Worm (Caenorhabditis elegans) whole organism, L1 larva: Measurements from ENCODE around the gene F58E6.11.

ENCODE experiments used
- C16A3.4 ChIP-seq: fragments of 150-350 bp; optimal IDR thresholded peaks from 2 replicates; lab custom pipeline; 2014; ENCODE audit warnings: missing biosample characterization, missing genetic modification characterization
- C34B4.2 ChIP-seq: sonication (generic microtip); optimal IDR thresholded peaks from 2 replicates; lab custom pipeline; 2017; ENCODE audit warnings: mild to moderate bottlenecking, missing genetic modification characterization, missing compliant biosample characterization
- F16B12.6 ChIP-seq: fragments of 150-350 bp; optimal IDR thresholded peaks from 2 replicates; lab custom pipeline; 2014; ENCODE audit warnings: missing biosample characterization, missing genetic modification characterization
- aha-1 ChIP-seq: fragments of 150-350 bp; optimal IDR thresholded peaks from 2 replicates; lab custom pipeline; 2014; ENCODE audit warnings: missing biosample characterization, missing genetic modification characterization
- alr-1 ChIP-seq: fragments of 200-800 bp; sonication (Bioruptor generic); optimal IDR thresholded peaks from 2 replicates; lab custom pipeline; 2018; ENCODE audit warnings: borderline replicate concordance, mild to moderate bottlenecking, missing genetic modification characterization, missing compliant biosample characterization
- aly-2 ChIP-seq: fragments of 150-350 bp; optimal IDR thresholded peaks from 2 replicates; lab custom pipeline; 2014; ENCODE audit warnings: missing biosample characterization, missing genetic modification characterization
- ceh-63 ChIP-seq: fragments of 200-800 bp; sonication (Bioruptor generic); optimal IDR thresholded peaks from 2 replicates; lab custom pipeline; 2018; ENCODE audit warnings: mild to moderate bottlenecking, missing genetic modification characterization, missing compliant biosample characterization
- ceh-90 ChIP-seq: sonication (generic microtip); optimal IDR thresholded peaks from 2 replicates; lab custom pipeline; 2016; ENCODE audit warnings: missing genetic modification characterization, missing compliant biosample characterization
- ces-1 ChIP-seq: fragments of 150-350 bp; optimal IDR thresholded peaks from 2 replicates; lab custom pipeline; 2014; ENCODE audit warnings: missing biosample characterization, missing genetic modification reagents, missing genetic modification characterization
- dpl-1 ChIP-seq, 3 experiments: fragments of 150-350 bp in 2 of 3; sonication (generic microtip) in 1 of 3; optimal IDR thresholded peaks; 2 replicates each; lab custom pipeline; 2014 to 2017; ENCODE audit warnings: missing biosample characterization in 3 of 3, missing genetic modification characterization in 3 of 3, missing genetic modification reagents in 3 of 3
- efl-1 ChIP-seq, 4 experiments: fragments of 150-350 bp; optimal IDR thresholded peaks in 3 of 4; peaks in 1 of 4; 1 replicate in 1 of 4; 2 replicates in 3 of 4; lab custom pipeline; 2014; ENCODE audit warnings: missing biosample characterization in 2 of 4, missing genetic modification characterization in 2 of 4, missing genetic modification reagents in 2 of 4
- efl-3 ChIP-seq: fragments of 200-800 bp; sonication (Bioruptor generic); optimal IDR thresholded peaks from 2 replicates; lab custom pipeline; 2018; ENCODE audit warnings: mild to moderate bottlenecking, missing genetic modification characterization, missing compliant biosample characterization
- elt-3 ChIP-seq, 6 experiments: fragments of 150-350 bp in 1 of 6; sonication (generic microtip); optimal IDR thresholded peaks; 2 replicates each; lab custom pipeline; 2017 to 2018; ENCODE audit warnings: missing biosample characterization in 6 of 6, missing genetic modification characterization in 6 of 6, inconsistent platforms in 1 of 6
- fkh-4 ChIP-seq: sonication (generic microtip); optimal IDR thresholded peaks from 2 replicates; lab custom pipeline; 2016; ENCODE audit warnings: missing compliant biosample characterization, missing genetic modification characterization, borderline replicate concordance
- fkh-8 ChIP-seq: sonication (generic microtip); optimal IDR thresholded peaks from 2 replicates; lab custom pipeline; 2016; ENCODE audit warnings: mild to moderate bottlenecking, missing genetic modification characterization, missing compliant biosample characterization
- fos-1 ChIP-seq: fragments of 150-350 bp; optimal IDR thresholded peaks from 2 replicates; lab custom pipeline; 2014; ENCODE audit warnings: missing biosample characterization, missing genetic modification characterization
- hlh-17 ChIP-seq: fragments of 200-800 bp; sonication (Bioruptor generic); optimal IDR thresholded peaks from 2 replicates; lab custom pipeline; 2018; ENCODE audit warnings: missing genetic modification characterization, mild to moderate bottlenecking, missing compliant biosample characterization, moderate library complexity, borderline replicate concordance
- isw-1 ChIP-seq: fragments of 200-800 bp; sonication (Bioruptor generic); IDR thresholded peaks from 2 replicates; pipeline ENCODE4 v1.3.6; 2022; ENCODE audit warnings: missing genetic modification characterization, missing compliant biosample characterization
- jun-1 ChIP-seq: fragments of 150-350 bp; optimal IDR thresholded peaks from 2 replicates; lab custom pipeline; 2014; ENCODE audit warnings: missing biosample characterization, missing genetic modification reagents, missing genetic modification characterization
- lin-13 ChIP-seq: fragments of 150-350 bp; optimal IDR thresholded peaks from 2 replicates; lab custom pipeline; 2014; ENCODE audit warnings: missing biosample characterization, missing genetic modification reagents, missing genetic modification characterization
- lin-15B ChIP-seq: fragments of 150-350 bp; sonication (generic microtip); optimal IDR thresholded peaks from 3 replicates; lab custom pipeline; 2014; ENCODE audit warnings: missing biosample characterization, missing genetic modification characterization
- lir-3 ChIP-seq: sonication (generic microtip); optimal IDR thresholded peaks from 2 replicates; lab custom pipeline; 2016; ENCODE audit warnings: mild to moderate bottlenecking, missing genetic modification characterization, moderate library complexity, missing compliant biosample characterization; ENCODE audit not compliant: poor library complexity
- mab-9 ChIP-seq: fragments of 200-800 bp; sonication (Bioruptor generic); IDR thresholded peaks from 2 replicates; pipeline ENCODE4 v1.3.6; 2022; ENCODE audit warnings: missing genetic modification reagents, missing genetic modification characterization, missing compliant biosample characterization
- mep-1 ChIP-seq: fragments of 150-350 bp; optimal IDR thresholded peaks from 2 replicates; lab custom pipeline; 2014; ENCODE audit warnings: missing biosample characterization, missing genetic modification characterization
- nhr-12 ChIP-seq: sonication (generic microtip); optimal IDR thresholded peaks from 2 replicates; lab custom pipeline; 2017; ENCODE audit warnings: missing biosample characterization, missing genetic modification characterization
- nhr-19 ChIP-seq: fragments of 200-800 bp; sonication (Bioruptor generic); conservative IDR thresholded peaks from 2 replicates; pipeline ENCODE4 v1.3.6; 2022; ENCODE audit warnings: missing genetic modification characterization, missing compliant biosample characterization
- nhr-20 ChIP-seq: sonication (generic microtip); optimal IDR thresholded peaks from 2 replicates; lab custom pipeline; 2016; ENCODE audit warnings: mild to moderate bottlenecking, missing genetic modification characterization, missing compliant biosample characterization
- nhr-237 ChIP-seq: fragments of 150-350 bp; optimal IDR thresholded peaks from 2 replicates; lab custom pipeline; 2014; ENCODE audit warnings: missing biosample characterization, missing genetic modification characterization
- nhr-28 ChIP-seq: fragments of 150-350 bp; optimal IDR thresholded peaks from 2 replicates; lab custom pipeline; 2014; ENCODE audit warnings: missing biosample characterization, missing genetic modification characterization
- nhr-47 ChIP-seq: sonication (generic microtip); optimal IDR thresholded peaks from 2 replicates; lab custom pipeline; 2016; ENCODE audit warnings: mild to moderate bottlenecking, missing genetic modification characterization, moderate library complexity, missing compliant biosample characterization
- nhr-76 ChIP-seq: sonication (generic microtip); optimal IDR thresholded peaks from 2 replicates; lab custom pipeline; 2017; ENCODE audit warnings: missing biosample characterization, missing genetic modification characterization
- nhr-84 ChIP-seq: sonication (generic microtip); optimal IDR thresholded peaks from 2 replicates; lab custom pipeline; 2017; ENCODE audit warnings: missing biosample characterization, missing genetic modification characterization
- pax-3 ChIP-seq: fragments of 200-800 bp; sonication (Bioruptor generic); optimal IDR thresholded peaks from 2 replicates; lab custom pipeline; 2018; ENCODE audit warnings: mild to moderate bottlenecking, missing genetic modification characterization, moderate library complexity, missing compliant biosample characterization
- pqm-1 ChIP-seq: sonication (generic microtip); optimal IDR thresholded peaks from 3 replicates; lab custom pipeline; 2017; ENCODE audit warnings: missing biosample characterization, missing genetic modification characterization
- rnt-1 ChIP-seq: sonication (generic microtip); optimal IDR thresholded peaks from 2 replicates; lab custom pipeline; 2016; ENCODE audit warnings: mild to moderate bottlenecking, missing genetic modification characterization, moderate library complexity, missing compliant biosample characterization
- skn-1 ChIP-seq: fragments of 150-350 bp; optimal IDR thresholded peaks from 2 replicates; lab custom pipeline; 2014; ENCODE audit warnings: missing biosample characterization, missing genetic modification characterization
- snpc-4 ChIP-seq: fragments of 150-350 bp; optimal IDR thresholded peaks from 2 replicates; lab custom pipeline; 2014; ENCODE audit warnings: missing biosample characterization, missing genetic modification characterization
- snu-23 ChIP-seq: sonication (generic microtip); optimal IDR thresholded peaks from 2 replicates; lab custom pipeline; 2016; ENCODE audit warnings: missing genetic modification characterization, missing compliant biosample characterization
- sptf-1 ChIP-seq: fragments of 150-350 bp; optimal IDR thresholded peaks from 2 replicates; lab custom pipeline; 2014; ENCODE audit warnings: missing biosample characterization, missing genetic modification characterization
- sup-37 ChIP-seq: fragments of 200-800 bp; sonication (Bioruptor generic); optimal IDR thresholded peaks from 2 replicates; lab custom pipeline; 2018; ENCODE audit warnings: mild to moderate bottlenecking, missing genetic modification characterization, missing compliant biosample characterization
- tbx-2 ChIP-seq: sonication (generic microtip); optimal IDR thresholded peaks from 2 replicates; lab custom pipeline; 2016; ENCODE audit warnings: missing genetic modification characterization, missing compliant biosample characterization
- tlp-1 ChIP-seq: fragments of 150-350 bp; optimal IDR thresholded peaks from 2 replicates; lab custom pipeline; 2014; ENCODE audit warnings: missing biosample characterization, missing genetic modification characterization
- unc-86 ChIP-seq: sonication (generic microtip); optimal IDR thresholded peaks from 2 replicates; lab custom pipeline; 2016; ENCODE audit warnings: missing genetic modification characterization, missing compliant biosample characterization
- xbp-1 ChIP-seq: sonication (generic microtip); optimal IDR thresholded peaks from 2 replicates; lab custom pipeline; 2016; ENCODE audit warnings: missing genetic modification characterization, missing compliant biosample characterization
- zip-4 ChIP-seq: fragments of 200-800 bp; sonication (Bioruptor generic); optimal IDR thresholded peaks from 2 replicates; lab custom pipeline; 2018; ENCODE audit warnings: mild to moderate bottlenecking, missing genetic modification characterization, moderate library complexity, missing compliant biosample characterization
- ztf-11 ChIP-seq, 2 experiments: sonication (generic microtip); optimal IDR thresholded peaks; 2 replicates each; lab custom pipeline; 2016 to 2017; ENCODE audit warnings: missing genetic modification characterization in 2 of 2, missing biosample characterization in 1 of 2, missing compliant biosample characterization in 1 of 2
- ztf-4 ChIP-seq: fragments of 150-350 bp; optimal IDR thresholded peaks from 2 replicates; lab custom pipeline; 2014; ENCODE audit warnings: missing biosample characterization, missing genetic modification characterization

F58E6.11 gene

DNA sequence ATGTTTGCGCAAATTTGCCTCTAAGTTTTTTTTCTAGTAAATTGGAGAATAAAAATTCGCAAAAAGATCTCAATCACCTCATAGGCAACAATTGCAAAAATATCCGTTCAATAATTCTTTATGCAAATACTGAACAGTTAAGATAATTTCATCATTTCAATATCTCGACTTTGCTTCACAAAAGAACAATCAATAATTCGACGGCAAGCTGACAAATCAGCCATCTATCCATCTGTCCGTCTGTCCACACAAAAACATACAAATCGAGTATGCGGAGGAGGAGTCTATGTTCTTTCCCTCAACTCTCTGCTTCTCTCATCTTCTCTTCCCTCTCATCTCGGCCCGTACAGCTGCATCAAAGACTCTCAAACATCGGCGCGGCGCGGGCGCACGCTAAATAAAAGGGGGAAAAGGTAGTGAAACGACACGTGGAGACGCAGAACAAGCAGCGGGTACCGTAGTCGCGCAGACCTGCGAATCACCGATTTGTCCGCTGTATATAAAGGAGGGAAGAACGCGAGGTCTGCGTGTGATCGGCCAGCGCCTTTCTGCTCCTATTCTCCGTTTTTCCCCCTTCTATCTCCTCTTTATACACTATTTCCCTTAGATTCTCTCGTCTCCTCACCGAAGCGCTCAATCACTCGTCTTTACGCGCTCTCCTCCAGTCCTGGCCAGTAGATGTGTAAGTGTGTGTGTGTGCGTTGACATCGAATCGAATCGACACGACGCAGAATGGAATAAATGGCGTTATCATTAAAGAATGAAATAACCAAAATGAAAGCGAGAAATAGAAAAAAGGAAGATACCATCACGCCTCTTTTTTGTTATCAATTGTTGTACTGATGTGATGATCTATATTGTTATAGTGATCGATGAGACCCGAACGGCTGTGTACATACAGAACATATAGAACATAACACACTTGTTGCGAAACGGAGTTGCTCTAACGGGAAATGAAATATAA lies 26.8 kb downstream of the F58E6.11 start (continued):
- TF ChIP-seq sup-37 (GFP tag; lab: Kevin White, UChicago) (peak; percentile 65), zip-4 (GFP tag; lab: Kevin White, UChicago) (peak; percentile 67), F16B12.6 (peak; percentile 10), dpl-1 (GFP tag; optimal IDR thresholded peaks at IDR 0.05; lab: Kevin White, UChicago) (peak; percentile 65 to 77 (median 68)), rnt-1 (tag; lab: Kevin White, UChicago) (peak; percentile 70), aly-2 (peak; percentile 91), nhr-28 (tag; lab: Kevin White, UChicago) (no peak), ceh-63 (no peak), C34B4.2 (tag; lab: Kevin White, UChicago) (no peak), mab-9 (peak; percentile 83), lin-15B (tag; lab: Kevin White, UChicago) (peak; percentile 60), elt-3 (tag; optimal IDR thresholded peaks at IDR 0.05; lab: Kevin White, UChicago) (peak in 3 of 6 experiments; percentile 50 to 81 (median 72)), unc-86 (tag; lab: Kevin White, UChicago) (peak; percentile 96), efl-3 (GFP tag; lab: Kevin White, UChicago) (peak; percentile 49), skn-1 (tag; lab: Kevin White, UChicago) (peak; percentile 80), jun-1 (tag; lab: Kevin White, UChicago) (peak; percentile 96), nhr-12 (peak; percentile 11), ztf-11 (tag; optimal IDR thresholded peaks at IDR 0.05; lab: Kevin White, UChicago) (peak in 1 of 2 experiments; percentile 82), fkh-8 (tag; lab: Kevin White, UChicago) (peak; percentile 99), hlh-17 (no peak), efl-1 (optimal IDR thresholded peaks at IDR 0.05; lab: Kevin White, UChicago) (peak; percentile 82 to 84), efl-1 (GFP tag; optimal IDR thresholded peaks at IDR 0.05 in 1 of 2; lab: Kevin White, UChicago) (peak; percentile 63 to 95), ceh-90 (tag; lab: Kevin White, UChicago) (no peak), nhr-19 (GFP tag; lab: Robert Waterston, UW) (peak; percentile 89), pax-3 (tag; lab: Kevin White, UChicago) (peak; percentile 87), tlp-1 (tag; lab: Kevin White, UChicago) (no peak), nhr-237 (tag; lab: Kevin White, UChicago) (peak; percentile 59), snu-23 (GFP tag; lab: Kevin White, UChicago) (peak; percentile 99), fos-1 (tag; lab: Kevin White, UChicago) (peak; percentile 84), nhr-47 (peak; percentile 95), snpc-4 (peak; percentile 80), fkh-4 (tag; lab: Kevin White, UChicago) (peak; percentile 40), nhr-84 (tag; lab: Kevin White, UChicago) (no peak), pqm-1 (no peak), C16A3.4 (peak; percentile 96)

- TF ChIP-seq aha-1 (tag; lab: Kevin White, UChicago) = no peak
- peak; percentile 99 for TF ChIP-seq xbp-1 (tag; lab: Kevin White, UChicago)
- peak; percentile 48 for TF ChIP-seq nhr-20
- TF ChIP-seq ceh-90 (tag; lab: Kevin White, UChicago) = no peak
- no peak for TF ChIP-seq aly-2
- TF ChIP-seq nhr-12 = no peak
- no peak for TF ChIP-seq hlh-17
- TF ChIP-seq nhr-28 (tag; lab: Kevin White, UChicago) = no peak
- TF ChIP-seq ztf-4 (tag; lab: Kevin White, UChicago) = peak; percentile 12
- TF ChIP-seq alr-1 (tag; lab: Kevin White, UChicago) = no peak
- peak; percentile 76 for TF ChIP-seq C16A3.4
- no peak for TF ChIP-seq nhr-76 (tag; lab: Kevin White, UChicago)
- no peak for TF ChIP-seq sptf-1 (tag; lab: Kevin White, UChicago)
- TF ChIP-seq fkh-8 (tag; lab: Kevin White, UChicago) = no peak
- no peak for TF ChIP-seq lir-3 (tag; lab: Kevin White, UChicago)
- no peak for TF ChIP-seq tbx-2
- peak; percentile 39 for TF ChIP-seq lin-13 (GFP tag; lab: Kevin White, UChicago)
- TF ChIP-seq ces-1 (GFP tag; lab: Kevin White, UChicago) = no peak
- TF ChIP-seq isw-1 (GFP tag; lab: Robert Waterston, UW) = no peak
- peak; percentile 54 for TF ChIP-seq mep-1 (tag; lab: Kevin White, UChicago)
- TF ChIP-seq fos-1 (tag; lab: Kevin White, UChicago) = peak; percentile 36
- TF ChIP-seq dpl-1 (GFP tag; optimal IDR thresholded peaks at IDR 0.05; lab: Kevin White, UChicago) = peak; percentile 52 to 84 (median 75)
Observed at ce11 chrV:9729462-9730162, 28.2 kb downstream of the F58E6.11 start, which contains the start of the genes aagr-3 and drap-1. aagr-3 (minus strand) TSS chrV:9729512. drap-1 (plus strand) TSS chrV:9730106.
